Fruit fly (Drosophila melanogaster): ENCODE measurements around the gene CG3062.

Gene CG3062

DNA sequence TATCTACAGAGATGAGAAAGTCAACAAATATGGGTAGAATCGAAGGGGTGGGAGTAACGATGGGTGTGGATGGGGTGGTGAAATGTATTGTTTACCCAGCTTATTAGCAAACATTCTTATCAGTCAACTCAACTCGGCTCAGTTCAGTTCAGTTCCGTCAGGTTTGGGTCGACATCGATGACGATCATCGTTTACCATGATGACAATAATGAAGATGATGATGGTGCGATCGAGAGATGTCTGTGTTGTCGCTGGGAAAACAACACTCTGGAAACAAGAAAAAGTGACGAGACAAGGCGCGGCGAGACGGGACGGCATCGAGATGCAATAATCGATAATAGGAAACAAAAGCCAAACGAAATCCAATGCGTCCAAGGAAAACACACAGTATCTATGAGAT lies 34.9 kb downstream of the CG3062 start (continued):
- TF ChIP-seq Sry-δ (GFP tag; optimal IDR thresholded peaks at IDR 0.05), result no peak
- peak; percentile 42 for TF ChIP-seq fd102C (GFP tag; optimal IDR thresholded peaks at IDR 0.05)
- no peak for TF ChIP-seq CG8765 (GFP tag; IDR thresholded peaks at IDR 0.05)
- peak; percentile 1 for TF ChIP-seq Nf-YB (GFP tag; optimal IDR thresholded peaks at IDR 0.05)
- 0 out of 2 replicates have a peak, but pooled peaks have one; percentile 12 for TF ChIP-seq onecut (GFP tag; IDR thresholded peaks at IDR 0.05)
- TF ChIP-seq CG10274 (GFP tag; optimal IDR thresholded peaks at IDR 0.05), result no peak
- TF ChIP-seq dmrt11E (tag; optimal IDR thresholded peaks at IDR 0.05), result peak; percentile 52
- no peak for TF ChIP-seq sug (tag; optimal IDR thresholded peaks at IDR 0.05)
- peak; percentile 35 for TF ChIP-seq lab (GFP tag; optimal IDR thresholded peaks at IDR 0.05)
- peak; percentile 41 for TF ChIP-seq CG9727 (GFP tag; optimal IDR thresholded peaks at IDR 0.05)
- TF ChIP-seq CG34376 (GFP tag; optimal IDR thresholded peaks at IDR 0.05), result no peak
- TF ChIP-seq Fer2 (tag; optimal IDR thresholded peaks at IDR 0.05), result no peak
- peak; percentile 31 for TF ChIP-seq CG13123 (GFP tag; optimal IDR thresholded peaks at IDR 0.05)
- no peak for TF ChIP-seq dm (GFP tag; optimal IDR thresholded peaks at IDR 0.05)
- no peak for TF ChIP-seq CG3995 (GFP tag; optimal IDR thresholded peaks at IDR 0.05)
- no peak for TF ChIP-seq kah (GFP tag; optimal IDR thresholded peaks at IDR 0.05)
- no peak for TF ChIP-seq CG12659 (GFP tag; optimal IDR thresholded peaks at IDR 0.05)
- no peak for TF ChIP-seq CG14965 (GFP tag; optimal IDR thresholded peaks at IDR 0.05; ENCODE audit: borderline replicate concordance)
- TF ChIP-seq CG10147 (GFP tag; optimal IDR thresholded peaks at IDR 0.05), result no peak
- TF ChIP-seq CG18599 (GFP tag; optimal IDR thresholded peaks at IDR 0.05), result peak; percentile 32
- TF ChIP-seq Fer3 (tag; optimal IDR thresholded peaks at IDR 0.05), result no peak
- TF ChIP-seq CG11723 (GFP tag; optimal IDR thresholded peaks at IDR 0.05), result peak; percentile 6
- TF ChIP-seq HLHmδ (GFP tag; optimal IDR thresholded peaks at IDR 0.05), result peak; percentile 81
- TF ChIP-seq Lim3 (GFP tag; IDR thresholded peaks at IDR 0.05), result no peak
- TF ChIP-seq Doc3 (GFP tag; IDR thresholded peaks at IDR 0.05; ENCODE audit: partially characterized antibody), result no peak
- no peak for TF ChIP-seq cg (GFP tag; optimal IDR thresholded peaks at IDR 0.05)
- peak; percentile 11 for TF ChIP-seq tap (tag; optimal IDR thresholded peaks at IDR 0.05)
- TF ChIP-seq CG17829 (tag; optimal IDR thresholded peaks at IDR 0.05), result no peak
- TF ChIP-seq CG17359 (tag; optimal IDR thresholded peaks at IDR 0.05), result peak; percentile 37
- no peak for TF ChIP-seq grau (tag; optimal IDR thresholded peaks at IDR 0.05)
- peak; percentile 7 for TF ChIP-seq CG10431 (GFP tag; optimal IDR thresholded peaks at IDR 0.05)
- TF ChIP-seq CG15601 (tag; optimal IDR thresholded peaks at IDR 0.05), result peak; percentile 38
- TF ChIP-seq Meics (GFP tag; optimal IDR thresholded peaks at IDR 0.05), result no peak
- peak; percentile 61 for TF ChIP-seq CG1603 (tag; optimal IDR thresholded peaks at IDR 0.05)
- no peak for TF ChIP-seq cato (GFP tag; optimal IDR thresholded peaks at IDR 0.05; ENCODE audit: borderline replicate concordance)
- no peak for TF ChIP-seq Dbx (GFP tag; IDR thresholded peaks at IDR 0.05)
- peak; percentile 29 for TF ChIP-seq CG2875 (GFP tag; optimal IDR thresholded peaks at IDR 0.05)
- peak; percentile 3 for TF ChIP-seq odd (GFP tag; optimal IDR thresholded peaks at IDR 0.05)
- no peak for TF ChIP-seq CG11398 (GFP tag; optimal IDR thresholded peaks at IDR 0.05)
- TF ChIP-seq gsb-n (tag; optimal IDR thresholded peaks at IDR 0.05), result peak; percentile 46
- no peak for TF ChIP-seq fu2 (GFP tag; optimal IDR thresholded peaks at IDR 0.05)
- TF ChIP-seq lov (optimal IDR thresholded peaks at IDR 0.05), result no peak
- 0 out of 3 replicates have a peak, but pooled peaks have one; percentile 6 for TF ChIP-seq lov (GFP tag; IDR thresholded peaks at IDR 0.05)
- TF ChIP-seq CG17612 (GFP tag; IDR thresholded peaks at IDR 0.05), result no peak
- TF ChIP-seq CG33557 (GFP tag; optimal IDR thresholded peaks at IDR 0.05), result peak; percentile 76
- no peak for TF ChIP-seq nmo (GFP tag; optimal IDR thresholded peaks at IDR 0.05)
- TF ChIP-seq H2.0 (GFP tag; IDR thresholded peaks at IDR 0.05), result no peak; the same call in 1 of the 2 replicates
- no peak for TF ChIP-seq Atf6 (GFP tag; IDR thresholded peaks at IDR 0.05)
- TF ChIP-seq Atf3 (GFP tag; optimal IDR thresholded peaks at IDR 0.05), result no peak
- TF ChIP-seq Camta (GFP tag; optimal IDR thresholded peaks at IDR 0.05), result no peak

Measured in whole organism, embryonic.